Fruit fly (Drosophila melanogaster) whole organism, embryonic: ENCODE results near the gene AnxB9.

Source experiments
- Awh ChIP-seq: fragments of 200-800 bp; sonication (Bioruptor generic); IDR thresholded peaks from 2 replicates; pipeline ENCODE4, ENCODE4 v1.3.6; 2022; ENCODE audit warnings: missing biosample characterization, missing genetic modification characterization
- Bgb ChIP-seq: fragments of 200-800 bp; sonication (Bioruptor generic); IDR thresholded peaks from 2 replicates; pipeline ENCODE4 v1.3.6; 2022; ENCODE audit warnings: missing biosample characterization, missing genetic modification characterization; ENCODE audit not compliant: partially characterized antibody
- Blimp-1 ChIP-seq: fragments of 200-800 bp; sonication (Bioruptor generic); optimal IDR thresholded peaks from 3 replicates; lab custom pipeline; 2018; ENCODE audit warnings: missing biosample characterization, missing genetic modification characterization, mild to moderate bottlenecking, moderate library complexity, missing genetic modification reagents
- CG10366 ChIP-seq: fragments of 200-800 bp; sonication (Bioruptor generic); IDR thresholded peaks from 2 replicates; pipeline ENCODE4 v1.3.6; 2022; ENCODE audit warnings: missing biosample characterization, missing genetic modification characterization
- CG10543 ChIP-seq: fragments of 200-800 bp; sonication (Bioruptor generic); optimal IDR thresholded peaks from 3 replicates; lab custom pipeline; 2017; ENCODE audit warnings: missing biosample characterization, mild to moderate bottlenecking, missing genetic modification characterization, moderate library complexity
- CG12155 ChIP-seq: fragments of 200-800 bp; sonication (Bioruptor generic); optimal IDR thresholded peaks from 3 replicates; lab custom pipeline; 2016; ENCODE audit warnings: missing biosample characterization, missing genetic modification characterization
- CG12769 ChIP-seq: fragments of 200-800 bp; sonication (Bioruptor generic); optimal IDR thresholded peaks from 2 replicates; lab custom pipeline; 2019; ENCODE audit warnings: missing biosample characterization, mild to moderate bottlenecking, missing genetic modification characterization, moderate library complexity
- CG18764 ChIP-seq: fragments of 200-800 bp; sonication (Bioruptor generic); optimal IDR thresholded peaks from 3 replicates; lab custom pipeline; 2016; ENCODE audit warnings: missing biosample characterization, missing genetic modification characterization
- CG2199 ChIP-seq: fragments of 200-800 bp; sonication (Bioruptor generic); IDR thresholded peaks from 3 replicates; pipeline ENCODE4 v1.3.6; 2022; ENCODE audit warnings: missing biosample characterization, missing genetic modification characterization
- CG4360 ChIP-seq: fragments of 200-800 bp; sonication (Bioruptor generic); IDR thresholded peaks from 2 replicates; pipeline ENCODE4 v1.3.6; 2022; ENCODE audit warnings: missing biosample characterization, missing genetic modification characterization
- CG5245 ChIP-seq: fragments of 200-800 bp; sonication (Bioruptor generic); optimal IDR thresholded peaks from 3 replicates; lab custom pipeline; 2016; ENCODE audit warnings: missing biosample characterization, missing genetic modification characterization
- CG5953 ChIP-seq: fragments of 200-800 bp; sonication (Bioruptor generic); IDR thresholded peaks from 2 replicates; pipeline ENCODE4 v1.3.6; 2022; ENCODE audit warnings: missing biosample characterization, missing genetic modification characterization
- CG6654 ChIP-seq: fragments of 200-800 bp; sonication (Bioruptor generic); optimal IDR thresholded peaks from 2 replicates; lab custom pipeline; 2017; ENCODE audit warnings: missing biosample characterization, mild to moderate bottlenecking, missing genetic modification characterization
- CG7372 ChIP-seq: fragments of 200-800 bp; sonication (Bioruptor generic); IDR thresholded peaks from 2 replicates; pipeline ENCODE4 v1.3.6; 2022; ENCODE audit warnings: missing biosample characterization, missing genetic modification characterization
- CG7839 ChIP-seq: fragments of 200-800 bp; sonication (Bioruptor generic); optimal IDR thresholded peaks from 3 replicates; lab custom pipeline; 2018; ENCODE audit warnings: missing biosample characterization, mild to moderate bottlenecking, missing genetic modification characterization, moderate library complexity
- CkIIα-i1 ChIP-seq: fragments of 200-800 bp; sonication (Bioruptor generic); IDR thresholded peaks from 2 replicates; pipeline ENCODE4 v1.3.6; 2022; ENCODE audit warnings: missing biosample characterization, missing genetic modification characterization
- Eip74EF ChIP-seq, 2 experiments: fragments of 200-800 bp in 1 of 2; fragments of >200 bp in 1 of 2; sonication (Bioruptor generic) in 1 of 2; optimal IDR thresholded peaks; 2 replicates each; lab custom pipeline; 2017 to 2019; ENCODE audit warnings: missing biosample characterization in 2 of 2, missing genetic modification characterization in 2 of 2, mild to moderate bottlenecking in 1 of 2, moderate library complexity in 1 of 2
- Ets65A ChIP-seq: fragments of 200-800 bp; sonication (Bioruptor generic); peaks from one replicate; lab custom pipeline; 2016; ENCODE audit warnings: missing biosample characterization, missing genetic modification characterization
- MTF-1 ChIP-seq: fragments of 200-800 bp; sonication (Bioruptor generic); optimal IDR thresholded peaks from 2 replicates; lab custom pipeline; 2018; ENCODE audit warnings: missing biosample characterization, mild to moderate bottlenecking, missing genetic modification characterization, borderline replicate concordance
- Pdp1 ChIP-seq, 2 experiments: fragments of 200-800 bp; sonication (Bioruptor generic); optimal IDR thresholded peaks; 3 replicates each; lab custom pipeline; 2016; ENCODE audit warnings: missing biosample characterization in 2 of 2, missing genetic modification characterization in 2 of 2, mild to moderate bottlenecking in 1 of 2, moderate library complexity in 1 of 2
- Ptx1 ChIP-seq: fragments of 200-800 bp; sonication (Bioruptor generic); IDR thresholded peaks from 2 replicates; pipeline ENCODE4 v1.3.6; 2022; ENCODE audit warnings: missing biosample characterization, missing genetic modification characterization
- Sry-δ ChIP-seq: fragments of 200-800 bp; sonication (Bioruptor generic); optimal IDR thresholded peaks from 2 replicates; lab custom pipeline; 2016; ENCODE audit warnings: missing biosample characterization, missing genetic modification characterization
- Trl ChIP-seq, 3 experiments: fragments of >200 bp in 2 of 3; fragments of 200-800 bp in 1 of 3; sonication (Bioruptor generic) in 1 of 3; optimal IDR thresholded peaks; 2 replicates in 1 of 3; 3 replicates in 2 of 3; lab custom pipeline; 2016 to 2017; ENCODE audit warnings: missing biosample characterization in 1 of 3, missing genetic modification characterization in 1 of 3
- br ChIP-seq: fragments of >200 bp; optimal IDR thresholded peaks from 2 replicates; lab custom pipeline; 2017
- chinmo ChIP-seq: fragments of 200-800 bp; sonication (Bioruptor generic); IDR thresholded peaks from 4 replicates; pipeline ENCODE4 v1.3.6; 2022; ENCODE audit warnings: missing biosample characterization, missing genetic modification characterization; ENCODE audit not compliant: partially characterized antibody
- ci ChIP-seq: fragments of 200-800 bp; sonication (Bioruptor generic); IDR thresholded peaks from 3 replicates; pipeline ENCODE4 v1.3.6; 2022; ENCODE audit warnings: missing biosample characterization, missing genetic modification characterization
- crol ChIP-seq: fragments of 200-800 bp; sonication (Bioruptor generic); IDR thresholded peaks from 2 replicates; pipeline ENCODE4 v1.3.6; 2022; ENCODE audit warnings: missing biosample characterization, missing genetic modification characterization
- ems ChIP-seq: fragments of 200-800 bp; sonication (Bioruptor generic); optimal IDR thresholded peaks from 3 replicates; lab custom pipeline; 2016; ENCODE audit warnings: missing biosample characterization, missing genetic modification characterization
- exex ChIP-seq: fragments of 200-800 bp; sonication (Bioruptor generic); optimal IDR thresholded peaks from 4 replicates; lab custom pipeline; 2018; ENCODE audit warnings: missing biosample characterization, mild to moderate bottlenecking, missing genetic modification characterization, moderate library complexity
- fru ChIP-seq: fragments of >200 bp; optimal IDR thresholded peaks from 2 replicates; lab custom pipeline; 2017
- gcm ChIP-seq: fragments of 200-800 bp; sonication (Bioruptor generic); optimal IDR thresholded peaks from 2 replicates; lab custom pipeline; 2019; ENCODE audit warnings: missing biosample characterization, mild to moderate bottlenecking, missing genetic modification characterization, moderate library complexity
- grn ChIP-seq: fragments of 200-800 bp; sonication (Bioruptor generic); optimal IDR thresholded peaks from 3 replicates; lab custom pipeline; 2017; ENCODE audit warnings: missing biosample characterization, missing genetic modification characterization
- h ChIP-seq: fragments of >200 bp; optimal IDR thresholded peaks from 2 replicates; lab custom pipeline; 2017
- ham ChIP-seq: fragments of 200-800 bp; sonication (Bioruptor generic); IDR thresholded peaks from 2 replicates; pipeline ENCODE4 v1.3.6; 2022; ENCODE audit warnings: missing biosample characterization, missing genetic modification characterization
- lola ChIP-seq, 3 experiments: fragments of >200 bp in 2 of 3; fragments of 200-800 bp in 1 of 3; sonication (Bioruptor generic) in 1 of 3; optimal IDR thresholded peaks; 2 replicates each; lab custom pipeline; 2017 to 2019; ENCODE audit warnings: missing biosample characterization in 3 of 3, missing genetic modification characterization in 3 of 3, mild to moderate bottlenecking in 1 of 3, moderate library complexity in 1 of 3
- maf-S ChIP-seq: fragments of 200-800 bp; sonication (Bioruptor generic); optimal IDR thresholded peaks from 2 replicates; lab custom pipeline; 2016; ENCODE audit warnings: missing biosample characterization, missing genetic modification characterization
- nmo ChIP-seq: fragments of 200-800 bp; sonication (Bioruptor generic); optimal IDR thresholded peaks from 2 replicates; lab custom pipeline; 2018; ENCODE audit warnings: missing biosample characterization, mild to moderate bottlenecking, missing genetic modification characterization, moderate library complexity
- ranshi ChIP-seq: fragments of 200-800 bp; sonication (Bioruptor generic); IDR thresholded peaks from 2 replicates; pipeline ENCODE4 v1.3.6; 2022; ENCODE audit warnings: missing biosample characterization, missing genetic modification characterization
- sd ChIP-seq: fragments of 200-800 bp; sonication (Bioruptor generic); optimal IDR thresholded peaks from 3 replicates; lab custom pipeline; 2018; ENCODE audit warnings: missing biosample characterization, mild to moderate bottlenecking, missing genetic modification characterization, moderate library complexity
- sima ChIP-seq: fragments of 200-800 bp; sonication (Bioruptor generic); optimal IDR thresholded peaks from 2 replicates; lab custom pipeline; 2016; ENCODE audit warnings: missing biosample characterization, missing genetic modification characterization
- slp2 ChIP-seq: fragments of 200-800 bp; sonication (Bioruptor generic); optimal IDR thresholded peaks from 2 replicates; lab custom pipeline; 2016; ENCODE audit warnings: missing biosample characterization, missing genetic modification characterization
- tin ChIP-seq: fragments of 200-800 bp; sonication (Bioruptor generic); optimal IDR thresholded peaks from 3 replicates; lab custom pipeline; 2016; ENCODE audit warnings: missing biosample characterization, missing genetic modification characterization
- usp ChIP-seq: fragments of >200 bp; optimal IDR thresholded peaks from 2 replicates; lab custom pipeline; 2017; ENCODE audit warnings: missing biosample characterization, missing genetic modification characterization
- vnd ChIP-seq: fragments of 200-800 bp; sonication (Bioruptor generic); IDR thresholded peaks from 3 replicates; pipeline ENCODE4 v1.3.6; 2022; ENCODE audit warnings: missing biosample characterization, missing genetic modification characterization; ENCODE audit not compliant: partially characterized antibody
- wdn ChIP-seq: fragments of 200-800 bp; sonication (Bioruptor generic); IDR thresholded peaks from 2 replicates; pipeline ENCODE4 v1.3.6; 2022; ENCODE audit warnings: missing biosample characterization, missing genetic modification characterization

Gene AnxB9

dm6 chr3R:21066469-21067284, 1.6 kb downstream of the AnxB9 start (continued):
- no peak for TF ChIP-seq Ets65A (GFP tag; lab: Kevin White, UChicago)
- no peak for TF ChIP-seq CG4360 (GFP tag; lab: Robert Waterston, UW)
- no peak for TF ChIP-seq CkIIα-i1 (GFP tag; lab: Robert Waterston, UW)
- no peak for TF ChIP-seq br
- TF ChIP-seq fru (lab: Kevin White, UChicago): no peak
- TF ChIP-seq wdn (GFP tag; lab: Robert Waterston, UW): no peak
- no peak for TF ChIP-seq nmo
- TF ChIP-seq crol: 0 out of 2 replicates have a peak, but pooled peaks have one; percentile 15
- no peak for TF ChIP-seq Bgb (GFP tag; lab: Robert Waterston, UW)
- TF ChIP-seq slp2: no peak
- peak; percentile 93 for TF ChIP-seq Blimp-1 (GFP tag; lab: Kevin White, UChicago)
- no peak for TF ChIP-seq CG10366 (GFP tag; lab: Robert Waterston, UW)
- 0 out of 4 replicates have a peak, but pooled peaks have one; percentile 60 for TF ChIP-seq chinmo
- 0 out of 2 replicates have a peak, but pooled peaks have one; percentile 16 for TF ChIP-seq CG5953 (GFP tag; lab: Robert Waterston, UW)
- TF ChIP-seq Ptx1 (GFP tag; lab: Robert Waterston, UW): no peak
- no peak for TF ChIP-seq CG12769
- TF ChIP-seq ci: 0 out of 3 replicates have a peak, but pooled peaks have one; percentile 11
- no peak for TF ChIP-seq CG12155 (GFP tag; lab: Kevin White, UChicago)
- peak; percentile 3 for TF ChIP-seq sd (tag; lab: Kevin White, UChicago)
- no peak for TF ChIP-seq Trl (optimal IDR thresholded peaks at IDR 0.05; lab: Kevin White, UChicago)
- TF ChIP-seq Trl (GFP tag; optimal IDR thresholded peaks at IDR 0.05; lab: Kevin White, UChicago): no peak
- no peak for TF ChIP-seq maf-S
- no peak for TF ChIP-seq Eip74EF (GFP tag; optimal IDR thresholded peaks at IDR 0.05; lab: Kevin White, UChicago)
- no peak for TF ChIP-seq vnd
- no peak for TF ChIP-seq lola (GFP tag; optimal IDR thresholded peaks at IDR 0.05; lab: Kevin White, UChicago)
- peak; percentile 8 for TF ChIP-seq exex (tag; lab: Kevin White, UChicago)
- TF ChIP-seq usp (GFP tag; lab: Kevin White, UChicago): no peak
- TF ChIP-seq ham (GFP tag; lab: Robert Waterston, UW): no peak
- TF ChIP-seq CG7372 (GFP tag; lab: Robert Waterston, UW): peak; percentile 67; the same call in 1 of the 2 replicates
- TF ChIP-seq CG10543 (GFP tag; lab: Kevin White, UChicago): peak; percentile 41
- no peak for TF ChIP-seq sima (GFP tag; lab: Kevin White, UChicago)
- no peak for TF ChIP-seq Sry-δ (GFP tag; lab: Kevin White, UChicago)
- no peak for TF ChIP-seq gcm (GFP tag; lab: Kevin White, UChicago)
- no peak for TF ChIP-seq MTF-1 (GFP tag; lab: Kevin White, UChicago)
- no peak for TF ChIP-seq grn (GFP tag; lab: Kevin White, UChicago)
- TF ChIP-seq h (lab: Kevin White, UChicago): no peak
- TF ChIP-seq CG5245 (GFP tag; lab: Kevin White, UChicago): no peak
- TF ChIP-seq CG18764 (GFP tag; lab: Kevin White, UChicago): no peak
- TF ChIP-seq ranshi: no peak
- no peak for TF ChIP-seq CG7839 (tag; lab: Kevin White, UChicago)
- TF ChIP-seq Pdp1 (GFP tag; optimal IDR thresholded peaks at IDR 0.05; lab: Kevin White, UChicago): no peak
- no peak for TF ChIP-seq tin
- peak; percentile 15; the same call in 1 of the 3 replicates for TF ChIP-seq CG2199 (GFP tag; lab: Robert Waterston, UW)
- no peak for TF ChIP-seq Awh (GFP tag; lab: Robert Waterston, UW)
- no peak for TF ChIP-seq CG6654
- no peak for TF ChIP-seq ems
